Worm (Caenorhabditis elegans) whole organism, early embryonic: Measurements from ENCODE around the gene Y62E10A.3.

Experiments used
- F13C5.2 ChIP-seq: sonication (generic microtip); optimal IDR thresholded peaks from 2 replicates; lab custom pipeline; 2017; ENCODE audit warnings: mild to moderate bottlenecking, missing genetic modification characterization, inconsistent platforms, missing compliant biosample characterization
- aly-1 ChIP-seq: sonication (generic microtip); optimal IDR thresholded peaks from 2 replicates; lab custom pipeline; 2016; ENCODE audit warnings: missing genetic modification characterization, missing compliant biosample characterization
- ama-1 ChIP-seq: fragments of 150-350 bp; optimal IDR thresholded peaks from 2 replicates; lab custom pipeline; 2014
- ceh-13 ChIP-seq: fragments of 200-800 bp; sonication (Bioruptor generic); optimal IDR thresholded peaks from 2 replicates; lab custom pipeline; 2018; ENCODE audit warnings: mild to moderate bottlenecking, missing genetic modification characterization, missing compliant biosample characterization
- flt-1 ChIP-seq: fragments of 200-800 bp; sonication (Bioruptor generic); IDR thresholded peaks from 2 replicates; pipeline ENCODE4 v1.3.6; 2022; ENCODE audit warnings: missing genetic modification characterization, missing compliant biosample characterization
- hmbx-1 ChIP-seq: sonication (generic microtip); optimal IDR thresholded peaks from 2 replicates; lab custom pipeline; 2016; ENCODE audit warnings: mild to moderate bottlenecking, missing genetic modification characterization, missing compliant biosample characterization
- pes-1 ChIP-seq: fragments of 200-800 bp; sonication (Bioruptor generic); IDR thresholded peaks from 2 replicates; pipeline ENCODE4 v1.3.6; 2022; ENCODE audit warnings: missing genetic modification reagents, missing genetic modification characterization, missing compliant biosample characterization
- scrt-1 ChIP-seq: fragments of 200-800 bp; sonication (Bioruptor generic); IDR thresholded peaks from 2 replicates; pipeline ENCODE4 v1.3.6; 2022; ENCODE audit warnings: missing genetic modification characterization, missing compliant biosample characterization
- sea-1 ChIP-seq: fragments of 200-800 bp; sonication (Bioruptor generic); conservative IDR thresholded peaks from 2 replicates; pipeline ENCODE4 v1.3.6; 2022; ENCODE audit warnings: missing genetic modification characterization, missing compliant biosample characterization
- tbx-11 ChIP-seq: fragments of 200-800 bp; sonication (Bioruptor generic); IDR thresholded peaks from 2 replicates; pipeline ENCODE4 v1.3.6; 2022; ENCODE audit warnings: missing genetic modification characterization, missing compliant biosample characterization

DNA sequence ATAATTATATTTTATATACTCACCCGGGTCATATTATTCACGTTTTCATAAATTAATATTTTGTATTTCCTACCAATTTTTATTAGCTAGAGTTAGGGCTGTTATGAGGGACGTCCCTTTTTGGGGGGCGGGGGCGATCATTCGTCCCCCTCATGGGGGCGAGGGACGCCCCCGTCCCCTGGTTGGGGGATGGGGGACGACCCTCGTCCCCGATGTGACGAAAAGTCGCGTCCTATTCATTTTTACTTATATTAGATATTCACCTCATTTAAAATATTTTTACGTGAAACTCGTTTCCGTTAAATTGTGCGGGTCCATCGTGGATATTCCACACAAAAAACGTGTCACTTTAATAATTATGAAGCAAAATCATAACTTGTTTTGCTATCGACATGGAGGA lies 11.5 kb downstream of the Y62E10A.3 start, which contains the start of gene W02A2.12:
- no peak for TF ChIP-seq ama-1 (lab: Kevin White, UChicago)
- TF ChIP-seq pes-1: no peak
- TF ChIP-seq ceh-13 (GFP tag; lab: Kevin White, UChicago): no peak
- no peak for TF ChIP-seq tbx-11 (GFP tag; lab: Robert Waterston, UW)
- TF ChIP-seq flt-1 (GFP tag; lab: Robert Waterston, UW): no peak
- TF ChIP-seq scrt-1 (GFP tag; lab: Robert Waterston, UW): no peak
- no peak for TF ChIP-seq sea-1 (GFP tag; lab: Robert Waterston, UW)
- no peak for TF ChIP-seq F13C5.2
- no peak for TF ChIP-seq aly-1 (tag; lab: Kevin White, UChicago)
- TF ChIP-seq hmbx-1 (tag; lab: Kevin White, UChicago): no peak
